Fruit fly (Drosophila melanogaster) whole organism, embryonic: ENCODE data around the gene CG34284.

ENCODE experiments used
- Abd-B ChIP-seq: fragments of 200-800 bp; sonication (Bioruptor generic); optimal IDR thresholded peaks from 2 replicates; lab custom pipeline; 2018; ENCODE audit warnings: missing biosample characterization, mild to moderate bottlenecking, missing genetic modification characterization, moderate library complexity
- CG11247 ChIP-seq: fragments of 200-800 bp; sonication (Bioruptor generic); IDR thresholded peaks from 2 replicates; pipeline ENCODE4 v1.3.6; 2022; ENCODE audit warnings: missing biosample characterization, missing genetic modification characterization
- CG13624 ChIP-seq: fragments of 200-800 bp; sonication (Bioruptor generic); optimal IDR thresholded peaks from 2 replicates; lab custom pipeline; 2016; ENCODE audit warnings: missing biosample characterization, missing genetic modification characterization
- CG14014 ChIP-seq: fragments of 200-800 bp; sonication (Bioruptor generic); IDR thresholded peaks from 2 replicates; pipeline ENCODE4 v1.3.6; 2022; ENCODE audit warnings: missing biosample characterization, missing genetic modification characterization
- CG14710 ChIP-seq: fragments of 200-800 bp; sonication (Bioruptor generic); optimal IDR thresholded peaks from 3 replicates; lab custom pipeline; 2019; ENCODE audit warnings: missing biosample characterization, mild to moderate bottlenecking, missing genetic modification characterization, moderate library complexity
- CG15073 ChIP-seq: fragments of 200-800 bp; sonication (Bioruptor generic); optimal IDR thresholded peaks from 2 replicates; lab custom pipeline; 2016; ENCODE audit warnings: missing biosample characterization, missing genetic modification characterization
- CG15601 ChIP-seq: fragments of 200-800 bp; sonication (Bioruptor generic); optimal IDR thresholded peaks from 3 replicates; lab custom pipeline; 2019; ENCODE audit warnings: missing biosample characterization, mild to moderate bottlenecking, missing genetic modification characterization, moderate library complexity
- CG15696 ChIP-seq: fragments of 200-800 bp; sonication (Bioruptor generic); optimal IDR thresholded peaks from 2 replicates; lab custom pipeline; 2019; ENCODE audit warnings: missing biosample characterization, mild to moderate bottlenecking, missing genetic modification characterization, moderate library complexity
- CG16813 ChIP-seq: fragments of 200-800 bp; sonication (Bioruptor generic); IDR thresholded peaks from 3 replicates; pipeline ENCODE4 v1.3.6; 2022; ENCODE audit warnings: missing biosample characterization, missing genetic modification characterization; ENCODE audit not compliant: partially characterized antibody
- CG17568 ChIP-seq: fragments of 200-800 bp; sonication (Bioruptor generic); optimal IDR thresholded peaks from 2 replicates; lab custom pipeline; 2018; ENCODE audit warnings: missing biosample characterization, mild to moderate bottlenecking, missing genetic modification characterization, moderate library complexity
- CG2678 ChIP-seq: fragments of 200-800 bp; sonication (Bioruptor generic); optimal IDR thresholded peaks from 3 replicates; lab custom pipeline; 2019; ENCODE audit warnings: missing biosample characterization, mild to moderate bottlenecking, missing genetic modification characterization, moderate library complexity
- CG30020 ChIP-seq: fragments of 200-800 bp; optimal IDR thresholded peaks from 2 replicates; lab custom pipeline; 2019; ENCODE audit warnings: missing biosample characterization, mild to moderate bottlenecking, missing genetic modification characterization, moderate library complexity
- CG3847 ChIP-seq: fragments of 200-800 bp; sonication (Bioruptor generic); IDR thresholded peaks from 2 replicates; pipeline ENCODE4 v1.3.6; 2022; ENCODE audit warnings: missing biosample characterization, missing genetic modification characterization
- CG7963 ChIP-seq: fragments of 200-800 bp; sonication (Bioruptor generic); IDR thresholded peaks from 3 replicates; pipeline ENCODE4 v1.3.6; 2022; ENCODE audit warnings: missing biosample characterization, missing genetic modification characterization; ENCODE audit not compliant: partially characterized antibody
- CG8924 ChIP-seq: fragments of 200-800 bp; optimal IDR thresholded peaks from 3 replicates; lab custom pipeline; 2019; ENCODE audit warnings: missing biosample characterization, mild to moderate bottlenecking, missing genetic modification characterization, moderate library complexity
- Doc2 ChIP-seq: fragments of 200-800 bp; sonication (Bioruptor generic); IDR thresholded peaks from 2 replicates; pipeline ENCODE4 v1.3.6; 2022; ENCODE audit warnings: missing biosample characterization, missing genetic modification characterization
- Dref ChIP-seq: fragments of 200-800 bp; sonication (Bioruptor generic); IDR thresholded peaks from 2 replicates; pipeline ENCODE4 v1.3.6; 2022; ENCODE audit warnings: missing biosample characterization, missing genetic modification characterization
- Ets97D ChIP-seq: fragments of 200-800 bp; sonication (Bioruptor generic); optimal IDR thresholded peaks from 3 replicates; lab custom pipeline; 2016; ENCODE audit warnings: missing biosample characterization, missing genetic modification characterization
- Fer2 ChIP-seq: fragments of 200-800 bp; sonication (Bioruptor generic); optimal IDR thresholded peaks from 2 replicates; lab custom pipeline; 2018; ENCODE audit warnings: missing biosample characterization, mild to moderate bottlenecking, missing genetic modification characterization, moderate library complexity
- Gug ChIP-seq: fragments of 200-800 bp; sonication (Bioruptor generic); IDR thresholded peaks from 4 replicates; pipeline ENCODE4 v1.3.6; 2022; ENCODE audit warnings: missing biosample characterization, missing genetic modification characterization
- HLH54F ChIP-seq: fragments of 200-800 bp; sonication (Bioruptor generic); optimal IDR thresholded peaks from 3 replicates; lab custom pipeline; 2016; ENCODE audit warnings: missing biosample characterization, missing genetic modification characterization
- Med ChIP-seq: fragments of 200-800 bp; sonication (Bioruptor generic); peaks from one replicate; lab custom pipeline; 2016; ENCODE audit warnings: missing biosample characterization, missing genetic modification characterization, mild to moderate bottlenecking, inconsistent platforms, moderate library complexity
- Pdp1 ChIP-seq, 2 experiments: fragments of 200-800 bp; sonication (Bioruptor generic); optimal IDR thresholded peaks; 3 replicates each; lab custom pipeline; 2016; ENCODE audit warnings: missing biosample characterization in 2 of 2, missing genetic modification characterization in 2 of 2, mild to moderate bottlenecking in 1 of 2, moderate library complexity in 1 of 2
- Rfx ChIP-seq: fragments of 200-800 bp; sonication (Bioruptor generic); IDR thresholded peaks from 2 replicates; pipeline ENCODE4 v1.3.6; 2022; ENCODE audit warnings: missing biosample characterization, missing genetic modification characterization
- Sin3A ChIP-seq: fragments of >200 bp; optimal IDR thresholded peaks from 2 replicates; lab custom pipeline; 2018
- Xrp1 ChIP-seq: fragments of 200-800 bp; sonication (Bioruptor generic); IDR thresholded peaks from 2 replicates; pipeline ENCODE4 v1.3.6; 2022; ENCODE audit warnings: missing biosample characterization, missing genetic modification characterization
- YL-1 ChIP-seq: fragments of 200-800 bp; sonication (Bioruptor generic); optimal IDR thresholded peaks from 3 replicates; lab custom pipeline; 2017; ENCODE audit warnings: missing biosample characterization, mild to moderate bottlenecking, missing genetic modification characterization
- cato ChIP-seq: fragments of 200-800 bp; sonication (Bioruptor generic); optimal IDR thresholded peaks from 2 replicates; lab custom pipeline; 2016; ENCODE audit warnings: missing biosample characterization, missing genetic modification characterization, borderline replicate concordance
- chm ChIP-seq: fragments of 200-800 bp; sonication (Bioruptor generic); IDR thresholded peaks from 2 replicates; pipeline ENCODE4 v1.3.6; 2022; ENCODE audit warnings: missing biosample characterization, missing genetic modification characterization
- dan ChIP-seq: fragments of 200-800 bp; sonication (Bioruptor generic); IDR thresholded peaks from 2 replicates; pipeline ENCODE4 v1.3.6; 2022; ENCODE audit warnings: missing biosample characterization, missing genetic modification characterization
- dysf ChIP-seq: fragments of 200-800 bp; sonication (Bioruptor generic); IDR thresholded peaks from 3 replicates; pipeline ENCODE4 v1.3.6; 2022; ENCODE audit warnings: missing biosample characterization, missing genetic modification characterization
- ewg ChIP-seq: fragments of 200-800 bp; sonication (Bioruptor generic); optimal IDR thresholded peaks from 3 replicates; lab custom pipeline; 2017; ENCODE audit warnings: mild to moderate bottlenecking, missing biosample characterization, missing genetic modification reagents, missing genetic modification characterization
- ftz-f1 ChIP-seq: fragments of 200-800 bp; sonication (Bioruptor generic); optimal IDR thresholded peaks from 2 replicates; lab custom pipeline; 2016; ENCODE audit warnings: missing biosample characterization, missing genetic modification characterization
- fu2 ChIP-seq: fragments of 200-800 bp; sonication (Bioruptor generic); optimal IDR thresholded peaks from 2 replicates; lab custom pipeline; 2016; ENCODE audit warnings: missing biosample characterization, missing genetic modification characterization
- gem ChIP-seq: fragments of 200-800 bp; sonication (Bioruptor generic); optimal IDR thresholded peaks from 2 replicates; lab custom pipeline; 2019; ENCODE audit warnings: missing biosample characterization, mild to moderate bottlenecking, missing genetic modification characterization, moderate library complexity
- grau ChIP-seq: fragments of 200-800 bp; optimal IDR thresholded peaks from 3 replicates; lab custom pipeline; 2019; ENCODE audit warnings: missing biosample characterization, mild to moderate bottlenecking, missing genetic modification characterization, moderate library complexity
- h ChIP-seq: fragments of >200 bp; optimal IDR thresholded peaks from 2 replicates; lab custom pipeline; 2017
- insv ChIP-seq, 2 experiments: fragments of 200-800 bp; sonication (Bioruptor generic); optimal IDR thresholded peaks; 3 replicates each; lab custom pipeline; 2016 to 2018; ENCODE audit warnings: missing biosample characterization in 2 of 2, missing genetic modification characterization in 2 of 2
- ken ChIP-seq: fragments of 200-800 bp; sonication (Bioruptor generic); IDR thresholded peaks from 3 replicates; pipeline ENCODE4 v1.3.6; 2022; ENCODE audit warnings: missing biosample characterization, missing genetic modification characterization
- kni ChIP-seq: fragments of 200-800 bp; sonication (Bioruptor generic); optimal IDR thresholded peaks from 3 replicates; lab custom pipeline; 2017; ENCODE audit warnings: mild to moderate bottlenecking, missing biosample characterization, missing genetic modification reagents, missing genetic modification characterization
- lilli ChIP-seq: fragments of 200-800 bp; sonication (Bioruptor generic); optimal IDR thresholded peaks from 3 replicates; lab custom pipeline; 2016; ENCODE audit warnings: missing biosample characterization, missing genetic modification characterization
- nmo ChIP-seq: fragments of 200-800 bp; sonication (Bioruptor generic); optimal IDR thresholded peaks from 2 replicates; lab custom pipeline; 2018; ENCODE audit warnings: missing biosample characterization, mild to moderate bottlenecking, missing genetic modification characterization, moderate library complexity
- nom ChIP-seq: fragments of 200-800 bp; sonication (Bioruptor generic); optimal IDR thresholded peaks from 2 replicates; lab custom pipeline; 2017; ENCODE audit warnings: missing biosample characterization, missing genetic modification characterization, mild to moderate bottlenecking, moderate library complexity, missing genetic modification reagents
- onecut ChIP-seq: fragments of 200-800 bp; sonication (Bioruptor generic); IDR thresholded peaks from 2 replicates; pipeline ENCODE4 v1.3.6; 2022; ENCODE audit warnings: missing biosample characterization, missing genetic modification characterization
- sim ChIP-seq: fragments of 200-800 bp; sonication (Bioruptor generic); IDR thresholded peaks from 2 replicates; pipeline ENCODE4 v1.3.6; 2022; ENCODE audit warnings: missing biosample characterization, missing genetic modification characterization
- slbo ChIP-seq: fragments of 200-800 bp; sonication (Bioruptor generic); IDR thresholded peaks from 2 replicates; pipeline ENCODE4 v1.3.6; 2022; ENCODE audit warnings: missing biosample characterization, missing genetic modification characterization
- sug ChIP-seq: fragments of 200-800 bp; optimal IDR thresholded peaks from 2 replicates; lab custom pipeline; 2019; ENCODE audit warnings: missing biosample characterization, mild to moderate bottlenecking, missing genetic modification characterization, moderate library complexity
- unc-4 ChIP-seq: fragments of 200-800 bp; sonication (Bioruptor generic); IDR thresholded peaks from 2 replicates; pipeline ENCODE4 v1.3.6; 2022; ENCODE audit warnings: missing biosample characterization, missing genetic modification characterization; ENCODE audit not compliant: partially characterized antibody
- usp ChIP-seq: fragments of >200 bp; optimal IDR thresholded peaks from 2 replicates; lab custom pipeline; 2017; ENCODE audit warnings: missing biosample characterization, missing genetic modification characterization
- vnd ChIP-seq: fragments of 200-800 bp; sonication (Bioruptor generic); IDR thresholded peaks from 3 replicates; pipeline ENCODE4 v1.3.6; 2022; ENCODE audit warnings: missing biosample characterization, missing genetic modification characterization; ENCODE audit not compliant: partially characterized antibody
- wor ChIP-seq: fragments of 200-800 bp; sonication (Bioruptor generic); IDR thresholded peaks from 2 replicates; pipeline ENCODE4 v1.3.6; 2022; ENCODE audit warnings: missing biosample characterization, missing genetic modification characterization

Gene CG34284

DNA sequence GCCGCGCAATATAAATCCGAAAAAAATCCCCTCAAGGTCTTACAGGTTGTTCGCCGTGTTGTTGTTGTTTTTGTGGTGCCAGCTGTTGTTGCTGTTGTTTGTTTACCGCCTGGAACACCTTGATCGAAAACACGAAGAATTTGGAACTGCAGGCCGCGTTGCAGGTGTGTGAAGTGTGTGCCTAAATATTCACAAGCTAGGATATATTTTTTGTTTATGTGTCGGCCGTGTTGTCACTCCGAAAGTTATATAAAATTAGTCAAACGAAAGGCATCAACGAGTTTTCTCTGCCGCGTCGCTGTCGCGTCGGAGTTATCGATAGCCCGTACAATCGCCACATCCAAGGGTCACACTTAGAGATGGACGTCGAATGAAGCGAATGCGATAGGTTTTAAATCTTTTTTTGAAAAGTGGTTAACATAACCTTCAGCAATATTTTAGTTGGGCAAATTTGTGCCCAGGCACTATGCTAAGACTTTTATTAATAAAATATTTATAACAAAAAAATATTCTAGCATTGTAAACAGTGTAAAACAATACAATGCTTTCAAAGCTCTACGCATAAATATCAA lies 25.7 kb upstream of the CG34284 start, which contains the start of gene Mpc1 (continued):
- TF ChIP-seq cato (GFP tag; lab: Kevin White, UChicago) = no peak
- peak; percentile 78 for TF ChIP-seq unc-4 (GFP tag; lab: Robert Waterston, UW)
- TF ChIP-seq fu2 (GFP tag; lab: Kevin White, UChicago) = no peak
- TF ChIP-seq Doc2 (GFP tag; lab: Robert Waterston, UW) = no peak
- TF ChIP-seq ftz-f1 (GFP tag; lab: Kevin White, UChicago) = peak; percentile 92
- TF ChIP-seq Med (GFP tag; lab: Kevin White, UChicago) = peak; percentile 68
- TF ChIP-seq Gug (GFP tag; lab: Robert Waterston, UW) = peak; percentile 25; the same call in 1 of the 4 replicates
- TF ChIP-seq h (lab: Kevin White, UChicago) = no peak
- peak; percentile 41; the same call in 1 of the 2 replicates for TF ChIP-seq CG14014 (GFP tag; lab: Robert Waterston, UW)
- peak; percentile 5 for TF ChIP-seq nom
- peak; percentile 12 for TF ChIP-seq Sin3A
- TF ChIP-seq usp = no peak
- TF ChIP-seq CG2678 = peak; percentile 27
- TF ChIP-seq Ets97D (GFP tag; lab: Kevin White, UChicago) = no peak
- no peak for TF ChIP-seq kni (GFP tag; lab: Kevin White, UChicago)
- peak; percentile 24 for TF ChIP-seq lilli (GFP tag; lab: Kevin White, UChicago)
- peak; percentile 22 for TF ChIP-seq nmo (GFP tag; lab: Kevin White, UChicago)
- TF ChIP-seq CG13624 (GFP tag; lab: Kevin White, UChicago) = peak; percentile 1
- peak; percentile 89 for TF ChIP-seq Dref (GFP tag; lab: Robert Waterston, UW)
- peak; percentile 39 for TF ChIP-seq CG17568 (GFP tag; lab: Kevin White, UChicago)
- TF ChIP-seq CG15601 (tag; lab: Kevin White, UChicago) = no peak
- TF ChIP-seq CG11247 (GFP tag; lab: Robert Waterston, UW) = no peak; the same call in 1 of the 2 replicates
- TF ChIP-seq ken = 0 out of 3 replicates have a peak, but pooled peaks have one; percentile 35
- peak; percentile 46 for TF ChIP-seq CG30020
- TF ChIP-seq CG15073 (GFP tag; lab: Kevin White, UChicago) = no peak
- TF ChIP-seq slbo (GFP tag; lab: Robert Waterston, UW) = peak; percentile 55
- TF ChIP-seq dan (GFP tag; lab: Robert Waterston, UW) = no peak
- TF ChIP-seq CG7963 (GFP tag; lab: Robert Waterston, UW) = peak; percentile 68
- TF ChIP-seq Abd-B (GFP tag; lab: Kevin White, UChicago) = no peak
- peak; percentile 67 for TF ChIP-seq vnd (GFP tag; lab: Robert Waterston, UW)
- TF ChIP-seq insv (GFP tag; optimal IDR thresholded peaks at IDR 0.05; lab: Kevin White, UChicago) = peak in 1 of 2 experiments; percentile 8
- no peak for TF ChIP-seq wor (GFP tag; lab: Robert Waterston, UW)
- TF ChIP-seq CG3847 (GFP tag; lab: Robert Waterston, UW) = no peak
- no peak for TF ChIP-seq dysf
- peak in 1 of 2 experiments; percentile 98 for TF ChIP-seq Pdp1 (GFP tag; optimal IDR thresholded peaks at IDR 0.05; lab: Kevin White, UChicago)
- TF ChIP-seq sim (GFP tag; lab: Robert Waterston, UW) = no peak
- no peak for TF ChIP-seq Fer2 (tag; lab: Kevin White, UChicago)
- TF ChIP-seq HLH54F (GFP tag; lab: Kevin White, UChicago) = no peak
- TF ChIP-seq CG14710 (tag; lab: Kevin White, UChicago) = peak; percentile 73
- TF ChIP-seq sug (tag; lab: Kevin White, UChicago) = peak; percentile 22
- peak; percentile 43 for TF ChIP-seq gem (tag; lab: Kevin White, UChicago)
- no peak for TF ChIP-seq ewg (GFP tag; lab: Kevin White, UChicago)
- TF ChIP-seq Xrp1 = peak; percentile 61
- peak; percentile 80 for TF ChIP-seq YL-1 (GFP tag; lab: Kevin White, UChicago)
- TF ChIP-seq Rfx (GFP tag; lab: Robert Waterston, UW) = peak; percentile 70
- TF ChIP-seq CG16813 = peak; percentile 77
- TF ChIP-seq onecut (GFP tag; lab: Robert Waterston, UW) = no peak; the same call in 1 of the 2 replicates
- TF ChIP-seq grau (tag; lab: Kevin White, UChicago) = peak; percentile 30
- TF ChIP-seq CG8924 (tag; lab: Kevin White, UChicago) = peak; percentile 56
- no peak for TF ChIP-seq chm (GFP tag; lab: Robert Waterston, UW)
- peak; percentile 4 for TF ChIP-seq CG15696
